Fruit fly (Drosophila melanogaster): ENCODE results near the gene CG11594.
A peak's percentile ranks its signal among the peaks of the same experiment; 100 is the strongest.

CG11594 gene

DNA sequence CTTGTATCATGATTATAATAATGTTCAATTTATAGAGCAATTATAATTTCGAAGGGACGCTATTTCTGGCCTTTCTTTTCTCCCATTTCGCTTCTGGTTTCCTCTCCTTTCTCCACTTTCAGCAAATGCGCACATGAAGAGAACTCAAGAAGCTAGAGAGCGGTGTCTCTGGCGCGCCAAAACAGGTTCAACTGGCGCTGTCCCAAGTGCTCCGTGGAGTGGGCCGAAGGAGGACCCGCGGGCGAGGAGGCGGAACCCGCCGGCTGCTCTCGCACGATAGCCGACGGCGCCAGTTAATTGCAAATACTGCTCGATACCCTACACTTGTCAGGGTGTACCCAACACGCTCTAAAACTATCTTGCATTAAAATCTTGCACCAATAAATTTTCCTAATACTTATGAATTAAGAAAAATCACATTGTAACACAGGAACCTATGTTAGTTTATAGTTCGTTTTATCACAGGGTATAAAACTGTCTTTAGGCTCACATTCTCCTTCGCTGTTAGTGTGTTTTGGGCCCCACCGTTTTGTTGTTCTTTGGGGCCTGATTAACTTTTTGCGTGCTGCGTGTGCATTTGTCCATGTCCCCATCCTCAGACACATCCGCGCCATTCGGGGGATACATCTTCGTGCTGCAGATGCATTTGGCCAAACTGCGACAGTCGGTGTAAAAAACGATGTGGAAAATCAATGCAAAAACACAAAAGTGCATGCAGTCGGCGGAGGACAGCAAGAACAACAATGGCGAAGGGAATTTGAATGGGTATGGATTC lies 44.6 kb upstream of the CG11594 start (continued):
- TF ChIP-seq CG12071 (GFP tag; optimal IDR thresholded peaks at IDR 0.05), result peak; percentile 89
- TF ChIP-seq CG17186 (GFP tag; optimal IDR thresholded peaks at IDR 0.05), result no peak
- TF ChIP-seq CG10959 (GFP tag; IDR thresholded peaks at IDR 0.05), result peak; percentile 73
- TF ChIP-seq CG10979 (tag; optimal IDR thresholded peaks at IDR 0.05), result peak; percentile 70
- peak; percentile 62 for TF ChIP-seq CG8281 (tag; optimal IDR thresholded peaks at IDR 0.05)
- TF ChIP-seq CG12104 (GFP tag; optimal IDR thresholded peaks at IDR 0.05), result peak; percentile 46
- TF ChIP-seq NfI (GFP tag; optimal IDR thresholded peaks at IDR 0.05), result peak; percentile 94
- no peak for TF ChIP-seq Sry-β (GFP tag; optimal IDR thresholded peaks at IDR 0.05)
- peak; percentile 86 for TF ChIP-seq Rx (GFP tag; IDR thresholded peaks at IDR 0.05)
- peak; percentile 74 for TF ChIP-seq CG31224 (GFP tag; IDR thresholded peaks at IDR 0.05)
- no peak for TF ChIP-seq fru (optimal IDR thresholded peaks at IDR 0.05)
- peak; percentile 70 for TF ChIP-seq tin (GFP tag; optimal IDR thresholded peaks at IDR 0.05)
- peak; percentile 95 for TF ChIP-seq Ptx1 (GFP tag; IDR thresholded peaks at IDR 0.05)
- TF ChIP-seq CG3726 (GFP tag; IDR thresholded peaks at IDR 0.05), result peak; percentile 89
- TF ChIP-seq vvl (GFP tag; IDR thresholded peaks at IDR 0.05), result peak; percentile 96
- TF ChIP-seq pnt (GFP tag; optimal IDR thresholded peaks at IDR 0.05), result peak; percentile 84
- TF ChIP-seq eve (GFP tag; optimal IDR thresholded peaks at IDR 0.05), result peak in 1 of 2 experiments; percentile 36
- TF ChIP-seq br (optimal IDR thresholded peaks at IDR 0.05), result no peak
- peak; percentile 86 for TF ChIP-seq C15 (GFP tag; IDR thresholded peaks at IDR 0.05)
- no peak for TF ChIP-seq lov (optimal IDR thresholded peaks at IDR 0.05)
- peak; percentile 82; the same call in 2 of the 3 replicates for TF ChIP-seq lov (GFP tag; IDR thresholded peaks at IDR 0.05)
- TF ChIP-seq sna (GFP tag; IDR thresholded peaks at IDR 0.05; ENCODE audit: partially characterized antibody), result no peak
- TF ChIP-seq nerfin-1 (tag; optimal IDR thresholded peaks at IDR 0.05), result peak; percentile 55
- peak; percentile 47 for TF ChIP-seq Jarid2 (GFP tag; optimal IDR thresholded peaks at IDR 0.05)
- TF ChIP-seq Dip3 (GFP tag; optimal IDR thresholded peaks at IDR 0.05), result peak; percentile 95
- TF ChIP-seq Ssrp (tag; optimal IDR thresholded peaks at IDR 0.05), result peak; percentile 83
- peak; percentile 95 for TF ChIP-seq Ada2b (GFP tag; IDR thresholded peaks at IDR 0.05)
- peak; percentile 88 for TF ChIP-seq her (GFP tag; optimal IDR thresholded peaks at IDR 0.05)
- no peak for TF ChIP-seq D (optimal IDR thresholded peaks at IDR 0.05)
- peak; percentile 59 for TF ChIP-seq D (GFP tag; optimal IDR thresholded peaks at IDR 0.05)
- TF ChIP-seq Mes4 (GFP tag; optimal IDR thresholded peaks at IDR 0.05), result peak; percentile 79
- peak; percentile 64 for TF ChIP-seq Fer2 (tag; optimal IDR thresholded peaks at IDR 0.05)
- peak; percentile 78 for TF ChIP-seq ab (GFP tag; optimal IDR thresholded peaks at IDR 0.05)
- TF ChIP-seq eyg (GFP tag; optimal IDR thresholded peaks at IDR 0.05), result peak; percentile 73
- TF ChIP-seq croc (GFP tag; conservative IDR thresholded peaks at IDR 0.05), result peak; percentile 76
- TF ChIP-seq toy (GFP tag; IDR thresholded peaks at IDR 0.05), result peak; percentile 82
- peak; percentile 46 for TF ChIP-seq CG10565 (GFP tag; optimal IDR thresholded peaks at IDR 0.05)
- peak; percentile 96 for TF ChIP-seq row (GFP tag; IDR thresholded peaks at IDR 0.05)
- no peak for TF ChIP-seq insv (GFP tag; optimal IDR thresholded peaks at IDR 0.05)
- TF ChIP-seq CG3163 (GFP tag; optimal IDR thresholded peaks at IDR 0.05), result peak; percentile 71
- TF ChIP-seq CG13624 (GFP tag; optimal IDR thresholded peaks at IDR 0.05), result peak; percentile 94
- peak; percentile 86 for TF ChIP-seq Atf-2 (GFP tag; optimal IDR thresholded peaks at IDR 0.05)
- TF ChIP-seq Vsx1 (GFP tag; optimal IDR thresholded peaks at IDR 0.05), result peak; percentile 63
- peak; percentile 86 for TF ChIP-seq CG10274 (GFP tag; optimal IDR thresholded peaks at IDR 0.05)
- no peak for TF ChIP-seq hb (GFP tag; IDR thresholded peaks at IDR 0.05; ENCODE audit: partially characterized antibody)
- no peak for TF ChIP-seq Lpt (GFP tag; optimal IDR thresholded peaks at IDR 0.05)
- peak; percentile 65 for TF ChIP-seq CG8765 (GFP tag; IDR thresholded peaks at IDR 0.05)
- peak; percentile 73 for TF ChIP-seq MBD-R2 (GFP tag; IDR thresholded peaks at IDR 0.05)
- peak; percentile 72 for TF ChIP-seq CG1647 (GFP tag; optimal IDR thresholded peaks at IDR 0.05)
- peak; percentile 33 for TF ChIP-seq bab2 (GFP tag; optimal IDR thresholded peaks at IDR 0.05)
- TF ChIP-seq nau (GFP tag; optimal IDR thresholded peaks at IDR 0.05), result no peak

Data from whole organism, embryonic.